Worm (Caenorhabditis elegans): ENCODE measurements around the gene cbn-1.

ce11 chrII:299684-300083, 32.6 kb downstream of the cbn-1 start, which contains the start of gene K01A2.6:
- no peak for TF ChIP-seq nhr-77 (tag; optimal IDR thresholded peaks at IDR 0.05)
- no peak for TF ChIP-seq lin-13 (GFP tag; optimal IDR thresholded peaks at IDR 0.05)
- no peak for TF ChIP-seq blmp-1 (tag; optimal IDR thresholded peaks at IDR 0.05; ENCODE audit: insufficient read depth)
- no peak for TF ChIP-seq nhr-11 (tag; optimal IDR thresholded peaks at IDR 0.05)
- TF ChIP-seq unc-39 (tag; optimal IDR thresholded peaks at IDR 0.05): no peak
- TF ChIP-seq nhr-12 (tag; optimal IDR thresholded peaks at IDR 0.05): no peak
- no peak for TF ChIP-seq nhr-237 (tag; optimal IDR thresholded peaks at IDR 0.05)
- TF ChIP-seq skn-1 (tag; optimal IDR thresholded peaks at IDR 0.05): no peak
- TF ChIP-seq alr-1 (tag; optimal IDR thresholded peaks at IDR 0.05): no peak
- TF ChIP-seq aly-2 (tag; optimal IDR thresholded peaks at IDR 0.05): no peak
- TF ChIP-seq unc-62 (GFP tag; optimal IDR thresholded peaks at IDR 0.05): no peak
- TF ChIP-seq nhr-23 (tag; optimal IDR thresholded peaks at IDR 0.05): no peak
- TF ChIP-seq C34F6.9 (tag; optimal IDR thresholded peaks at IDR 0.05): no peak

Measured in whole organism, L2 larva.